Worm (Caenorhabditis elegans) whole organism, L3 larva: Measurements from ENCODE around the gene lit-1.

ENCODE experiments used
- elt-2 ChIP-seq: sonication (generic microtip); optimal IDR thresholded peaks from 2 replicates; lab custom pipeline; 2016; ENCODE audit warnings: missing genetic modification reagents, mild to moderate bottlenecking, missing genetic modification characterization, missing compliant biosample characterization
- pha-4 ChIP-seq: fragments of 150-350 bp; optimal IDR thresholded peaks from 2 replicates; lab custom pipeline; 2014; ENCODE audit warnings: missing biosample characterization, missing genetic modification reagents, missing genetic modification characterization
- ztf-4 ChIP-seq: fragments of 150-350 bp; optimal IDR thresholded peaks from 2 replicates; lab custom pipeline; 2014; ENCODE audit warnings: missing biosample characterization, missing genetic modification characterization

- TF ChIP-seq ztf-4 (tag; lab: Kevin White, UChicago) (no peak), pha-4 (tag; lab: Kevin White, UChicago) (no peak), elt-2 (tag; lab: Kevin White, UChicago) (no peak)
These were observed 46.5 kb downstream of the lit-1 start, which contains the start of gene K08E3.2 for ce11 chrIII:13748312-13748711.
